Worm (Caenorhabditis elegans): ENCODE measurements around the gene wdr-60.

DNA sequence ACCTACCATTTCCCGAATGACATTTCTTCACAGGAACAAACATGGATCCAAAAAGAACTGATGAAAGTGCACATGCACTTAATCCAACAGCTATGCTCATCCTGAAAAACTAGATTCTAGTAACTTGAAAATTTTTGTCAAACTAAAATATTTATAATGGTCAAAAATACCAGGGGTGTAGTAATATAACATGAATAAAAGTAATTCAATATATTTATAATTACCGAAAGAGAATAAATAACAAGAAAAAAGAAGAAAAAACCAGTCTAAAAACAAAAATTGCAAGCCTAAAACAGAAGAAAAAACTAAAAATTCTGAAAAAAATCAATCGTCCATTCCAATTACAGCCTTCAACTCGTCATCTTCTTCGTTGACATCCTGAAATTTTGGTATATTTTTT is 17.6 kb downstream of the wdr-60 start, which contains the start of gene R144.6:
- TF ChIP-seq unc-62 (GFP tag; optimal IDR thresholded peaks at IDR 0.05) (no peak), jun-1 (tag; optimal IDR thresholded peaks at IDR 0.05) (no peak), elt-1 (tag; optimal IDR thresholded peaks at IDR 0.05) (no peak), lin-15B (tag; optimal IDR thresholded peaks at IDR 0.05) (no peak), R02D3.7 (tag; optimal IDR thresholded peaks at IDR 0.05) (no peak), nhr-237 (tag; optimal IDR thresholded peaks at IDR 0.05) (no peak)

All from whole organism, L3 larva.